Fruit fly (Drosophila melanogaster): ENCODE results near the gene Mer.

Gene Mer

dm6 chrX:19679207-19679606, 14.1 kb downstream of the Mer start:
- no peak for TF ChIP-seq GATAd (GFP tag; optimal IDR thresholded peaks at IDR 0.05)
- no peak for TF ChIP-seq OdsH (GFP tag; optimal IDR thresholded peaks at IDR 0.05)
- TF ChIP-seq sage (GFP tag; optimal IDR thresholded peaks at IDR 0.05), result no peak
- TF ChIP-seq rgr (GFP tag; optimal IDR thresholded peaks at IDR 0.05), result no peak
- TF ChIP-seq fru (GFP tag; optimal IDR thresholded peaks at IDR 0.05), result no peak
- TF ChIP-seq foxo (GFP tag; optimal IDR thresholded peaks at IDR 0.05), result no peak

- TF ChIP-seq CG32264 (GFP tag; optimal IDR thresholded peaks at IDR 0.05) (no peak), tai (GFP tag; optimal IDR thresholded peaks at IDR 0.05) (no peak)
These were observed 17.6 kb downstream of the Mer start, which contains the start of gene et for dm6 chrX:19675662-19676061. Gene et (minus strand): TSS chrX:19675891.

dm6 chrX:19668405-19668804, 24.9 kb downstream of the Mer start:
- TF ChIP-seq foxo (GFP tag; optimal IDR thresholded peaks at IDR 0.05), result peak; percentile 98 to 100
- TF ChIP-seq CrebA (GFP tag; optimal IDR thresholded peaks at IDR 0.05; ENCODE audit: borderline replicate concordance), result no peak
- no peak for TF ChIP-seq Abd-B (GFP tag; optimal IDR thresholded peaks at IDR 0.05)
- no peak for TF ChIP-seq lola (GFP tag; optimal IDR thresholded peaks at IDR 0.05)
- TF ChIP-seq GATAd (GFP tag; optimal IDR thresholded peaks at IDR 0.05), result peak; percentile 97
- no peak for TF ChIP-seq Dfd (GFP tag; optimal IDR thresholded peaks at IDR 0.05)
- TF ChIP-seq brk (GFP tag; optimal IDR thresholded peaks at IDR 0.05), result no peak
- TF ChIP-seq usp (GFP tag; optimal IDR thresholded peaks at IDR 0.05), result no peak
- TF ChIP-seq dl (GFP tag; optimal IDR thresholded peaks at IDR 0.05; ENCODE audit: insufficient read depth in 1 of 2, partially characterized antibody in 2 of 2), result no peak
- peak; percentile 99 for TF ChIP-seq OdsH (GFP tag; optimal IDR thresholded peaks at IDR 0.05)
- TF ChIP-seq rgr (GFP tag; optimal IDR thresholded peaks at IDR 0.05), result peak; percentile 100
- TF ChIP-seq ey (GFP tag; optimal IDR thresholded peaks at IDR 0.05), result peak; percentile 100
- TF ChIP-seq pan (optimal IDR thresholded peaks at IDR 0.05), result no peak
- peak; percentile 99 for TF ChIP-seq CG9705 (GFP tag; optimal IDR thresholded peaks at IDR 0.05)
- TF ChIP-seq woc (GFP tag; optimal IDR thresholded peaks at IDR 0.05), result peak; percentile 100
- TF ChIP-seq tai (GFP tag; optimal IDR thresholded peaks at IDR 0.05), result no peak
- TF ChIP-seq br (GFP tag; optimal IDR thresholded peaks at IDR 0.05), result peak; percentile 100
- TF ChIP-seq dmrt93B (GFP tag; optimal IDR thresholded peaks at IDR 0.05), result peak; percentile 98
- peak; percentile 98 for TF ChIP-seq Rel (GFP tag; optimal IDR thresholded peaks at IDR 0.05)
- peak; percentile 96 for TF ChIP-seq Rel (tag; optimal IDR thresholded peaks at IDR 0.05)
- TF ChIP-seq Vsx2 (GFP tag; optimal IDR thresholded peaks at IDR 0.05; ENCODE audit: partially characterized antibody), result no peak
- TF ChIP-seq psq (GFP tag; optimal IDR thresholded peaks at IDR 0.05), result peak; percentile 99
- TF ChIP-seq fru (GFP tag; optimal IDR thresholded peaks at IDR 0.05), result peak; percentile 100
- peak; percentile 99 for TF ChIP-seq HLH106 (tag; optimal IDR thresholded peaks at IDR 0.05)
- peak; percentile 97 for TF ChIP-seq dsf (GFP tag; optimal IDR thresholded peaks at IDR 0.05; ENCODE audit: borderline replicate concordance)
- TF ChIP-seq Sp1 (GFP tag; optimal IDR thresholded peaks at IDR 0.05), result peak; percentile 99
- peak; percentile 100 for TF ChIP-seq Jra (GFP tag; optimal IDR thresholded peaks at IDR 0.05)
- peak; percentile 100 for TF ChIP-seq h (GFP tag; optimal IDR thresholded peaks at IDR 0.05)
- peak; percentile 99 for TF ChIP-seq CG32264 (GFP tag; optimal IDR thresholded peaks at IDR 0.05)
- peak; percentile 98 for TF ChIP-seq Hr83 (GFP tag; optimal IDR thresholded peaks at IDR 0.05; ENCODE audit: poor library complexity, severe bottlenecking)
- no peak for TF ChIP-seq Hr78 (GFP tag; optimal IDR thresholded peaks at IDR 0.05)
- TF ChIP-seq N (GFP tag; optimal IDR thresholded peaks at IDR 0.05), result no peak
- TF ChIP-seq sage (GFP tag; optimal IDR thresholded peaks at IDR 0.05), result peak; percentile 98
- TF ChIP-seq Hnf4 (GFP tag; optimal IDR thresholded peaks at IDR 0.05), result peak; percentile 100
- peak; percentile 94 for TF ChIP-seq sv (GFP tag; optimal IDR thresholded peaks at IDR 0.05)
- TF ChIP-seq Myc (optimal IDR thresholded peaks at IDR 0.05), result no peak
- TF ChIP-seq Dif (GFP tag; optimal IDR thresholded peaks at IDR 0.05; ENCODE audit: partially characterized antibody), result no peak
- TF ChIP-seq Mio (GFP tag; optimal IDR thresholded peaks at IDR 0.05), result peak; percentile 95
- peak; percentile 94 for TF ChIP-seq jim (GFP tag; optimal IDR thresholded peaks at IDR 0.05)
